Fruit fly (Drosophila melanogaster): Measurements from ENCODE around the gene Sc2.

DNA sequence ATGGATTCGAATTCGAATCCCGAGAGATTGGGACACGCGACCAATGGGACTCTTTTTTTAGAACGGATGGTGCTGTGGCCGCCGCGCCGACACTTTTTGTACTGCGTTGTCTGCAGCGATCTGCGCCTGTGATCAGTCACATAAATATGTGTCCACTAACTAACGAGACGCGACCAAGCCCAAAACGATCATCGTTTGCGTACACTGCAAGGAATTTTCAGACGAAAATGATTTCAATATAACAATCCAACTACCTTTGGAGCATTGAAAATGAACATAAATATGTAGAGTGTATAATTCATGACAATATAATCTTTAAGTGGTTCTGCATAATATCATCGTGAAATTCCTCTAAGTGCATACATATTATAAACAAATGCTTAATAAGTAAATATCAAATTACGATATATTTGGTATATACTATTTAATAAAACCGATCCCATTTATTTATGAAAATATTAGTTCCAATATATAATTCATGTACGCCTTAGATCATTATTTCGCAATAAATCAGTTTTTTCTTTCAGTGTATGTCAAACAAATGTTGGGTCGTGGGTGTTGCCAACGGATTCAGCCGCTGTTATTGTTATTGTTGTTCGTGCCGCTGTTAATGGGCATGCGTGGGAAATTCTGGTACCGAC is 32.4 kb downstream of the Sc2 start, which contains the start of gene Eip63F-1:
- TF ChIP-seq usp (GFP tag; optimal IDR thresholded peaks at IDR 0.05) (no peak), psq (optimal IDR thresholded peaks at IDR 0.05) (no peak), EcR (GFP tag; optimal IDR thresholded peaks at IDR 0.05) (no peak)
